Worm (Caenorhabditis elegans): ENCODE measurements around the gene eftu-2.

Gene eftu-2

DNA sequence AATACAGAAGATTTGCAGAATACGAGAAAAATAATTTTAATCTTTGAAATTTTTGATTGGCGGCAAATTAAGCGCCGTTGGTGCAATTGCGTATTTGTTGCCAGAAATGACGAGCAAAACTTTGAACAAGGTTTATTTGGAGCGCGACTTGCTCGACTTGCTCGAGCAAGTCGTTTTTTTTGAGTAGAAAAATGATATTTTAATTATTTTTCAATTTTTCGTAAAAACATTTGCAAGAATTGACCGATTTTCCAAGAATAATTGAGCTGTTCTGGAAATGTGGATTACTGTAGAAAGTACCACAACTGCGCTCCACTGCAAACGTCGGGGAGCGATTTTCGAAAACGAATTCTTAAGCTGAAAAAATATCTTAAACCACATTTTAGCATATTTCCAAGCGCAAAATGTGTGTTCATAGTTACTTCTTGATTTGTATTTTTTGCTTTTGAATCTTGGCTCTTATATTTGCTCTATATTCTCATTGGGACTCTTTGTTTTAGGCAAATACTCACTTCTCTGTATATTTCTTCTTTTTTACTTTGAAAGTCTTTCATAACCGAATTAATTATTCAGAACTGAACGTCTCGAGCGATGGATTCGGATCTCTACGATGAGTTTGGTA, at the start of gene eftu-2, which contains the start of gene gcna-1:
eftu-2 (plus strand) TSS at position 572 of the 622 bp plus-strand sequence.
gcna-1 (minus strand) TSS at position 96 of the 622 bp plus-strand sequence.
- TF ChIP-seq unc-62 (GFP tag; optimal IDR thresholded peaks at IDR 0.05), result no peak

- no peak for TF ChIP-seq unc-62 (GFP tag; optimal IDR thresholded peaks at IDR 0.05)
These were observed 47.8 kb upstream of the eftu-2 start for ce11 chrIII:5961560-5961959.

DNA sequence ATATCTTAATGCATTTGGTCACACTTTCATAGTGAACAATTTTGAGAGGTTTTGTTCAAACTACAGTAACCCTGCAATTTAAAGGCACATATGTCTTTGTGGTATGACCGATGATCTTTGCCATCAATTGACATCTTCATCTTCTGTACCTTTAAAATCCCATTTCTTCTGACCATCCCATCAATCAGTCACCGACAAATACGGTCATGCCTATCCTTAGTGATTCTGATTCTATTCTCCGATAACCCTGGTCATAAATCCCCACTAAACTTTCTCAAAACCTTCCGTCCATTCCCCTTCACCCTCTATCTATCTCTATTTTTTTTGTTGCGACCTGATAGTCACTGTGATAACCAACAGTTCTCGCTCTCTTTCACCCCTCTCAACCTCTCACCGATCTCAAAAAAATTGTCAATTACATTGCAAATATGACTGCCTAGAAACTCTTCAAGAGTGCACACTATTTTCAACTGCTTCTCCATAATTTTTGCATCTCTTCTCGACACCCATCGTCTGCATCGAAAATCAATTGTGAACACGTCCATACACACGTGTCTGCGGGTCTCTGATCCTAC, 45.2 kb upstream of the eftu-2 start:
- no peak for TF ChIP-seq unc-62 (GFP tag; optimal IDR thresholded peaks at IDR 0.05)

- no peak for TF ChIP-seq unc-62 (GFP tag; optimal IDR thresholded peaks at IDR 0.05)
These were observed 44.0 kb upstream of the eftu-2 start for ce11 chrIII:5965368-5965767.

ce11 chrIII:5965839-5966463, 43.4 kb upstream of the eftu-2 start, which contains the start of gene dct-6:
dct-6 (plus strand) TSS chrIII:5966413.
- no peak for TF ChIP-seq unc-62 (GFP tag; optimal IDR thresholded peaks at IDR 0.05)

DNA sequence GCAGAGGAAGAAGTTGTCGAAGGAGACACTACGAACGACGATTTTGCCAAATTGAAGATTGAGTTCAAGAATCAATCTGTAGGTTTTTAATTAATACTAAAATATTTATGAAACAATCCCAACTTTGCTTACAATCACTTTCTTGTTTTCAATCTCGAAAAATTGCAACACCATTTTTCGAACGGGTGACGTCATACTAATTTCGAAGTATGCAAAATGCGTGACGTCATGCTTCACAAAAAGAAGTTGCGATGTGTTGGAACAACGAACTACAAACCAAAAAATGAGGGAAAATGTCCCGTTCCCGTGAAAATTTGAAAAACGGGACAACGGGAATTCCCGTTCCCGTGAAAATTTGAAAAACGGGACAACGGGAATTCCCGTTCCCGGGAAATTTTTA, 41.7 kb upstream of the eftu-2 start:
- TF ChIP-seq unc-62 (GFP tag; optimal IDR thresholded peaks at IDR 0.05), result no peak

ce11 chrIII:5975005-5975730, 34.2 kb upstream of the eftu-2 start, which contains the start of gene mlp-1:
mlp-1 (minus strand) TSS chrIII:5975055.
- no peak for TF ChIP-seq unc-62 (GFP tag; optimal IDR thresholded peaks at IDR 0.05)

- no peak for TF ChIP-seq unc-62 (GFP tag; optimal IDR thresholded peaks at IDR 0.05)
These were observed 33.3 kb upstream of the eftu-2 start for ce11 chrIII:5976021-5976420.

DNA sequence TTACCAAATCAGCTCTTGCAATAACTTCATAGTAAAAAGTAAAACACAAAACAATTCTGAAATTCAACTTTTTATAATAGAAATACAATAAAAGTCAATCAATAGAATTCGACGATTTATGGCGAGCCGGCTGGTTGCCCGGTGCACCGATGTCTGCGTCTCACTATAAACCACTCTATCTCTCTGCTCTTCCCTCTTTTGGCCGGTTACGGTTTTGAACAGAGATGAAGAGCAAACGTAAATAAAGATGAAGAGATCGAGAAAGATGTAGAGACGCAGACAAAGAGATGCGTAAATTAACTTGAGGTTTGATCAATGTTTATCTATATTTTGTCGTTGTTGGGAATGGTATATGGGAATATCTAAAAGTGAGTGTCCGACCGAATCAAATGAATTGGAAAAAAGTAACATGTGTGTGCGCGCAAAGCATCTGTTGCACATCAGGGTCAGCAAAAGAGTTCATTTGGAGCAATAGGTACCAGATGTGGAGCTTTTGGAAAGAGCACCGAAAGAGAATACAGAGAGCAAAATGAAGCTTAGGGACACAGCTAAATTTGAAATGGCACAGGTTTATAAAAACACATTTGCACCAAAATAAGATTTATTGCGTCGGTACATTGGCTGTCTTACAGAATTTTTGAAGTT, 29.0 kb upstream of the eftu-2 start:
- no peak for TF ChIP-seq unc-62 (GFP tag; optimal IDR thresholded peaks at IDR 0.05)

- no peak for TF ChIP-seq unc-62 (GFP tag; optimal IDR thresholded peaks at IDR 0.05)
These were observed 28.0 kb upstream of the eftu-2 start for ce11 chrIII:5981407-5981806.

ce11 chrIII:5982026-5982425, 27.3 kb upstream of the eftu-2 start, which contains the start of gene frm-2:
frm-2 (minus strand) TSS chrIII:5982126.
- TF ChIP-seq unc-62 (GFP tag; optimal IDR thresholded peaks at IDR 0.05), result no peak

- TF ChIP-seq unc-62 (GFP tag; optimal IDR thresholded peaks at IDR 0.05), result no peak
These were observed 26.5 kb upstream of the eftu-2 start for ce11 chrIII:5982753-5983390.

DNA sequence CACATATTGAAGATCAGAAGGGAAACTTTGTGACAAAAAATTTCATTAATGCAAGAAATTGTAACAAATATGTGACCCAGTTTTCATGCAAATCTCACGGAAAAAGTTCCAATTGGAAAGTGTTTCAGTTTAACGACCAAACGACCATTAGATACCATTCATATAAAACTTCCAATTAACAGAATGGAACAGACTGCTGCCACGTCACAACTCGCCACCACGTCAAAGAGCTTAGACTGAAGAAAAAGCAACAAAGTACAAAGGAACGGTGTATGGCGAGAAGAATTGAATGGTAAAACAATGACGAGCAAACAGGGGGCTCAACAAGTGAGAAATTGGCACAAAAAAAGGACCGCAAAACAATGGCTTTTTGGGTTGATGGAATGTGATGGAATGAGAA, 24.0 kb upstream of the eftu-2 start, which contains the start of gene T04C9.3:
T04C9.3 (plus strand) TSS at position 301 of the 400 bp plus-strand sequence.
- no peak for TF ChIP-seq unc-62 (GFP tag; optimal IDR thresholded peaks at IDR 0.05)

DNA sequence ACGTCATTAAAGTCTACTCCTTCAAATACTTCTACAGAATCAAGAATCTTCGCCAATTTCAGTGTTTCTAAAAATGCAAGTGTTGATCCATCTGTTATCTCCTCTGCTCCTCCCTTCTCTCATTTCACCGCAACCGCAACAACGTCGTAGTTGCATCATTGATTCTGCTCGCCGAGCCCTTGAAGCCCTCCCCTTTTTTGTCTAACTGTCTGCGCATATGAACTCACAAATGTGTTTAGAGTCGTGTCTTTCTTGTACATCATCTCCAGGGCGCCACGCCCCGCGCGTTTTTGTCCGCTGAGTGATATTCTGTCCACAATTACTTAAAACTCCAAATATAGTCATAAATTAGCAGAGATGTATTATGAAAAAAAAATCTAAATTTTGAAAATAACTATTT, 21.4 kb upstream of the eftu-2 start:
- TF ChIP-seq unc-62 (GFP tag; optimal IDR thresholded peaks at IDR 0.05), result no peak

ce11 chrIII:5988461-5988860, 20.9 kb upstream of the eftu-2 start:
- no peak for TF ChIP-seq unc-62 (GFP tag; optimal IDR thresholded peaks at IDR 0.05)

All from whole organism, dauer.